Fruit fly (Drosophila melanogaster) whole organism, embryonic: ENCODE results near the gene CG2124.
A peak's percentile ranks its signal among the peaks of the same experiment; 100 is the strongest.

Source experiments
- Atf-2 ChIP-seq: fragments of 200-800 bp; sonication (Bioruptor generic); optimal IDR thresholded peaks from 2 replicates; lab custom pipeline; 2016; ENCODE audit warnings: missing biosample characterization, missing genetic modification characterization
- B-H2 ChIP-seq: fragments of 200-800 bp; sonication (Bioruptor generic); optimal IDR thresholded peaks from 2 replicates; lab custom pipeline; 2018; ENCODE audit warnings: missing biosample characterization, mild to moderate bottlenecking, missing genetic modification characterization
- CG10462 ChIP-seq: fragments of 200-800 bp; sonication (Bioruptor generic); optimal IDR thresholded peaks from 2 replicates; lab custom pipeline; 2016; ENCODE audit warnings: missing biosample characterization, missing genetic modification characterization
- CG12155 ChIP-seq: fragments of 200-800 bp; sonication (Bioruptor generic); optimal IDR thresholded peaks from 3 replicates; lab custom pipeline; 2016; ENCODE audit warnings: missing biosample characterization, missing genetic modification characterization
- CG14710 ChIP-seq: fragments of 200-800 bp; sonication (Bioruptor generic); optimal IDR thresholded peaks from 3 replicates; lab custom pipeline; 2019; ENCODE audit warnings: missing biosample characterization, mild to moderate bottlenecking, missing genetic modification characterization, moderate library complexity
- CG17568 ChIP-seq: fragments of 200-800 bp; sonication (Bioruptor generic); optimal IDR thresholded peaks from 2 replicates; lab custom pipeline; 2018; ENCODE audit warnings: missing biosample characterization, mild to moderate bottlenecking, missing genetic modification characterization, moderate library complexity
- CG18262 ChIP-seq: fragments of 200-800 bp; optimal IDR thresholded peaks from 3 replicates; lab custom pipeline; 2019; ENCODE audit warnings: missing biosample characterization, mild to moderate bottlenecking, missing genetic modification characterization, moderate library complexity
- CG1832 ChIP-seq: fragments of 200-800 bp; sonication (Bioruptor generic); optimal IDR thresholded peaks from 2 replicates; lab custom pipeline; 2017; ENCODE audit warnings: missing biosample characterization, mild to moderate bottlenecking, missing genetic modification characterization, inconsistent platforms
- CG18476 ChIP-seq: fragments of 200-800 bp; sonication (Bioruptor generic); optimal IDR thresholded peaks from 2 replicates; lab custom pipeline; 2016; ENCODE audit warnings: missing biosample characterization, mild to moderate bottlenecking, missing genetic modification characterization
- CG6272 ChIP-seq: fragments of 200-800 bp; sonication (Bioruptor generic); IDR thresholded peaks from 2 replicates; pipeline ENCODE4 v1.3.6; 2022; ENCODE audit warnings: missing biosample characterization, missing genetic modification characterization
- CG8388 ChIP-seq: fragments of 200-800 bp; sonication (Bioruptor generic); optimal IDR thresholded peaks from 2 replicates; lab custom pipeline; 2019; ENCODE audit warnings: missing biosample characterization, mild to moderate bottlenecking, missing genetic modification characterization, moderate library complexity
- CG8924 ChIP-seq: fragments of 200-800 bp; optimal IDR thresholded peaks from 3 replicates; lab custom pipeline; 2019; ENCODE audit warnings: missing biosample characterization, mild to moderate bottlenecking, missing genetic modification characterization, moderate library complexity
- CTCF ChIP-seq: fragments of 200-800 bp; sonication (Bioruptor generic); optimal IDR thresholded peaks from 2 replicates; lab custom pipeline; 2017; ENCODE audit warnings: missing biosample characterization, mild to moderate bottlenecking, missing genetic modification characterization, moderate library complexity
- Eip74EF ChIP-seq, 2 experiments: fragments of 200-800 bp in 1 of 2; fragments of >200 bp in 1 of 2; sonication (Bioruptor generic) in 1 of 2; optimal IDR thresholded peaks; 2 replicates each; lab custom pipeline; 2017 to 2019; ENCODE audit warnings: missing biosample characterization in 2 of 2, missing genetic modification characterization in 2 of 2, mild to moderate bottlenecking in 1 of 2, moderate library complexity in 1 of 2
- Gug ChIP-seq: fragments of 200-800 bp; sonication (Bioruptor generic); IDR thresholded peaks from 4 replicates; pipeline ENCODE4 v1.3.6; 2022; ENCODE audit warnings: missing biosample characterization, missing genetic modification characterization
- HLH4C ChIP-seq: fragments of 200-800 bp; sonication (Bioruptor generic); IDR thresholded peaks from 3 replicates; pipeline ENCODE4 v1.3.6; 2022; ENCODE audit warnings: missing biosample characterization, missing genetic modification characterization; ENCODE audit not compliant: partially characterized antibody
- HLH54F ChIP-seq: fragments of 200-800 bp; sonication (Bioruptor generic); optimal IDR thresholded peaks from 3 replicates; lab custom pipeline; 2016; ENCODE audit warnings: missing biosample characterization, missing genetic modification characterization
- Jarid2 ChIP-seq: fragments of 200-800 bp; sonication (Bioruptor generic); optimal IDR thresholded peaks from 3 replicates; lab custom pipeline; 2017; ENCODE audit warnings: mild to moderate bottlenecking, missing biosample characterization, missing genetic modification reagents, missing genetic modification characterization
- Kr ChIP-seq: fragments of 200-800 bp; sonication (Bioruptor generic); optimal IDR thresholded peaks from 2 replicates; lab custom pipeline; 2017; ENCODE audit warnings: missing biosample characterization, mild to moderate bottlenecking, missing genetic modification characterization
- Mad ChIP-seq: fragments of 200-800 bp; sonication (Bioruptor generic); optimal IDR thresholded peaks from 2 replicates; lab custom pipeline; 2016; ENCODE audit warnings: missing biosample characterization, missing genetic modification characterization
- Max ChIP-seq: fragments of 200-800 bp; sonication (Bioruptor generic); optimal IDR thresholded peaks from 2 replicates; lab custom pipeline; 2016; ENCODE audit warnings: missing biosample characterization, mild to moderate bottlenecking, missing genetic modification characterization
- NFAT ChIP-seq: fragments of 200-800 bp; sonication (Bioruptor generic); IDR thresholded peaks from 2 replicates; pipeline ENCODE4 v1.3.6; 2022; ENCODE audit warnings: missing biosample characterization, missing genetic modification characterization
- Oli ChIP-seq: fragments of 200-800 bp; sonication (Bioruptor generic); optimal IDR thresholded peaks from 2 replicates; lab custom pipeline; 2018; ENCODE audit warnings: missing biosample characterization, mild to moderate bottlenecking, missing genetic modification characterization, moderate library complexity
- Poxn ChIP-seq: fragments of 200-800 bp; sonication (Bioruptor generic); IDR thresholded peaks from 2 replicates; pipeline ENCODE4 v1.3.6; 2022; ENCODE audit warnings: missing biosample characterization, missing genetic modification characterization
- Ptx1 ChIP-seq: fragments of 200-800 bp; sonication (Bioruptor generic); IDR thresholded peaks from 2 replicates; pipeline ENCODE4 v1.3.6; 2022; ENCODE audit warnings: missing biosample characterization, missing genetic modification characterization
- Rx ChIP-seq: fragments of 200-800 bp; sonication (Bioruptor generic); IDR thresholded peaks from 2 replicates; pipeline ENCODE4 v1.3.6; 2022; ENCODE audit warnings: missing biosample characterization, missing genetic modification characterization
- Spps ChIP-seq: fragments of 200-800 bp; sonication (Bioruptor generic); optimal IDR thresholded peaks from 2 replicates; lab custom pipeline; 2018; ENCODE audit warnings: missing biosample characterization, mild to moderate bottlenecking, missing genetic modification characterization
- Ssrp ChIP-seq: fragments of 200-800 bp; sonication (Bioruptor generic); optimal IDR thresholded peaks from 2 replicates; lab custom pipeline; 2018; ENCODE audit warnings: missing biosample characterization, mild to moderate bottlenecking, missing genetic modification characterization, moderate library complexity
- Stat92E ChIP-seq, 3 experiments: fragments of >200 bp in 2 of 3; fragments of 200-800 bp in 1 of 3; sonication (Bioruptor generic) in 1 of 3; optimal IDR thresholded peaks; 2 replicates each; lab custom pipeline; 2017 to 2019; ENCODE audit warnings: missing biosample characterization in 3 of 3, missing genetic modification characterization in 3 of 3, mild to moderate bottlenecking in 1 of 3, moderate library complexity in 1 of 3
- Vsx1 ChIP-seq: fragments of 200-800 bp; sonication (Bioruptor generic); optimal IDR thresholded peaks from 2 replicates; lab custom pipeline; 2017; ENCODE audit warnings: missing biosample characterization, mild to moderate bottlenecking, missing genetic modification characterization, missing genetic modification reagents
- ab ChIP-seq: fragments of 200-800 bp; sonication (Bioruptor generic); optimal IDR thresholded peaks from 2 replicates; lab custom pipeline; 2016; ENCODE audit warnings: missing biosample characterization, missing genetic modification characterization
- cad ChIP-seq: fragments of >200 bp; optimal IDR thresholded peaks from 2 replicates; lab custom pipeline; 2017; ENCODE audit warnings: missing biosample characterization, missing genetic modification characterization
- dan ChIP-seq: fragments of 200-800 bp; sonication (Bioruptor generic); IDR thresholded peaks from 2 replicates; pipeline ENCODE4 v1.3.6; 2022; ENCODE audit warnings: missing biosample characterization, missing genetic modification characterization
- dmrt99B ChIP-seq: fragments of 200-800 bp; sonication (Bioruptor generic); optimal IDR thresholded peaks from 2 replicates; lab custom pipeline; 2018; ENCODE audit warnings: missing biosample characterization, mild to moderate bottlenecking, missing genetic modification characterization, moderate library complexity
- gfzf ChIP-seq: fragments of 200-800 bp; sonication (Bioruptor generic); optimal IDR thresholded peaks from 2 replicates; lab custom pipeline; 2016; ENCODE audit warnings: missing biosample characterization, mild to moderate bottlenecking, missing genetic modification characterization, moderate library complexity
- gsb-n ChIP-seq: fragments of 200-800 bp; sonication (Bioruptor generic); optimal IDR thresholded peaks from 3 replicates; lab custom pipeline; 2018; ENCODE audit warnings: missing biosample characterization, mild to moderate bottlenecking, missing genetic modification characterization
- lola ChIP-seq, 3 experiments: fragments of >200 bp in 2 of 3; fragments of 200-800 bp in 1 of 3; sonication (Bioruptor generic) in 1 of 3; optimal IDR thresholded peaks; 2 replicates each; lab custom pipeline; 2017 to 2019; ENCODE audit warnings: missing biosample characterization in 3 of 3, missing genetic modification characterization in 3 of 3, mild to moderate bottlenecking in 1 of 3, moderate library complexity in 1 of 3
- lov ChIP-seq, 2 experiments: fragments of 200-800 bp in 1 of 2; fragments of >200 bp in 1 of 2; sonication (Bioruptor generic) in 1 of 2; IDR thresholded peaks in 1 of 2; optimal IDR thresholded peaks in 1 of 2; 2 replicates in 1 of 2; 3 replicates in 1 of 2; pipeline versions ENCODE4 v1.3.6 to Lab custom; 2017 to 2022; ENCODE audit warnings: missing biosample characterization in 1 of 2, missing genetic modification characterization in 1 of 2
- p53 ChIP-seq: fragments of 200-800 bp; sonication (Bioruptor generic); optimal IDR thresholded peaks from 2 replicates; lab custom pipeline; 2016; ENCODE audit warnings: missing biosample characterization, missing genetic modification characterization
- pita ChIP-seq: fragments of 200-800 bp; sonication (Bioruptor generic); optimal IDR thresholded peaks from 2 replicates; lab custom pipeline; 2017; ENCODE audit warnings: missing biosample characterization, mild to moderate bottlenecking, missing genetic modification characterization
- ranshi ChIP-seq: fragments of 200-800 bp; sonication (Bioruptor generic); IDR thresholded peaks from 2 replicates; pipeline ENCODE4 v1.3.6; 2022; ENCODE audit warnings: missing biosample characterization, missing genetic modification characterization
- rib ChIP-seq: fragments of 200-800 bp; sonication (Bioruptor generic); IDR thresholded peaks from 2 replicates; pipeline ENCODE4 v1.3.6; 2022; ENCODE audit warnings: missing biosample characterization, missing genetic modification characterization
- run ChIP-seq: fragments of 200-800 bp; sonication (Bioruptor generic); optimal IDR thresholded peaks from 3 replicates; lab custom pipeline; 2018; ENCODE audit warnings: missing biosample characterization, mild to moderate bottlenecking, missing genetic modification characterization
- sisA ChIP-seq: fragments of 200-800 bp; sonication (Bioruptor generic); IDR thresholded peaks from 2 replicates; pipeline ENCODE4 v1.3.6; 2022; ENCODE audit warnings: missing biosample characterization, missing genetic modification characterization
- tup ChIP-seq: fragments of 200-800 bp; sonication (Bioruptor generic); optimal IDR thresholded peaks from 2 replicates; lab custom pipeline; 2016; ENCODE audit warnings: missing biosample characterization, mild to moderate bottlenecking, missing genetic modification characterization, moderate library complexity
- tx ChIP-seq: fragments of 200-800 bp; sonication (Bioruptor generic); optimal IDR thresholded peaks from 2 replicates; lab custom pipeline; 2016; ENCODE audit warnings: missing biosample characterization, missing genetic modification characterization
- usp ChIP-seq: fragments of >200 bp; optimal IDR thresholded peaks from 2 replicates; lab custom pipeline; 2017; ENCODE audit warnings: missing biosample characterization, missing genetic modification characterization
- wdn ChIP-seq: fragments of 200-800 bp; sonication (Bioruptor generic); IDR thresholded peaks from 2 replicates; pipeline ENCODE4 v1.3.6; 2022; ENCODE audit warnings: missing biosample characterization, missing genetic modification characterization

Gene CG2124

dm6 chrX:10547070-10547856 is 48.7 kb upstream of the CG2124 start (continued):
- peak; percentile 56 for TF ChIP-seq CG17568 (GFP tag; lab: Kevin White, UChicago)
- no peak for TF ChIP-seq Stat92E (GFP tag; optimal IDR thresholded peaks at IDR 0.05; lab: Kevin White, UChicago)
- peak in 1 of 2 experiments; percentile 93 for TF ChIP-seq Eip74EF (GFP tag; optimal IDR thresholded peaks at IDR 0.05; lab: Kevin White, UChicago)
- no peak for TF ChIP-seq lov (optimal IDR thresholded peaks at IDR 0.05; lab: Kevin White, UChicago)
- TF ChIP-seq lov (GFP tag; IDR thresholded peaks at IDR 0.05; lab: Robert Waterston, UW) = peak; percentile 91
- TF ChIP-seq Ptx1 (GFP tag; lab: Robert Waterston, UW) = peak; percentile 93
- peak; percentile 64 for TF ChIP-seq NFAT (GFP tag; lab: Robert Waterston, UW)
- peak; percentile 94 for TF ChIP-seq sisA (GFP tag; lab: Robert Waterston, UW)
- TF ChIP-seq CG1832 (GFP tag; lab: Kevin White, UChicago) = no peak
- TF ChIP-seq Rx (GFP tag; lab: Robert Waterston, UW) = peak; percentile 88
- TF ChIP-seq gfzf (GFP tag; lab: Kevin White, UChicago) = peak; percentile 2
- no peak for TF ChIP-seq rib (GFP tag; lab: Robert Waterston, UW)
- peak; percentile 93 for TF ChIP-seq Oli (tag; lab: Kevin White, UChicago)
- TF ChIP-seq CG10462 (GFP tag; lab: Kevin White, UChicago) = peak; percentile 85
- peak; percentile 91 for TF ChIP-seq CG8924 (tag; lab: Kevin White, UChicago)
- peak; percentile 86 for TF ChIP-seq run (tag; lab: Kevin White, UChicago)
- TF ChIP-seq CG18476 (GFP tag; lab: Kevin White, UChicago) = peak; percentile 84
- TF ChIP-seq Gug (GFP tag; lab: Robert Waterston, UW) = peak; percentile 86; the same call in 3 of the 4 replicates
- peak; percentile 44; the same call in 1 of the 2 replicates for TF ChIP-seq wdn (GFP tag; lab: Robert Waterston, UW)
- TF ChIP-seq usp (GFP tag; lab: Kevin White, UChicago) = no peak
- TF ChIP-seq Spps (tag; lab: Kevin White, UChicago) = peak; percentile 82
- peak; percentile 88 for TF ChIP-seq gsb-n
- TF ChIP-seq Kr (GFP tag; lab: Kevin White, UChicago) = no peak
- peak; percentile 75 for TF ChIP-seq CG12155 (GFP tag; lab: Kevin White, UChicago)
- peak; percentile 93 for TF ChIP-seq Ssrp (tag; lab: Kevin White, UChicago)
- no peak for TF ChIP-seq HLH4C (GFP tag; lab: Robert Waterston, UW)
- peak; percentile 87 for TF ChIP-seq CG14710 (tag; lab: Kevin White, UChicago)
- peak; percentile 63 for TF ChIP-seq Vsx1 (GFP tag; lab: Kevin White, UChicago)
- TF ChIP-seq pita (GFP tag; lab: Kevin White, UChicago) = no peak
- peak; percentile 95 for TF ChIP-seq CG18262 (tag; lab: Kevin White, UChicago)
- TF ChIP-seq Max (GFP tag; lab: Kevin White, UChicago) = peak; percentile 79
- TF ChIP-seq HLH54F = peak; percentile 77
- peak; percentile 82 for TF ChIP-seq CG6272 (GFP tag; lab: Robert Waterston, UW)
- TF ChIP-seq CG8388 (GFP tag; lab: Kevin White, UChicago) = peak; percentile 91
- peak; percentile 62 for TF ChIP-seq tup (GFP tag; lab: Kevin White, UChicago)
- peak; percentile 53 for TF ChIP-seq CTCF (GFP tag; lab: Kevin White, UChicago)
- TF ChIP-seq dan (GFP tag; lab: Robert Waterston, UW) = peak; percentile 34; the same call in 1 of the 2 replicates
- TF ChIP-seq B-H2 = no peak
- peak; percentile 81 for TF ChIP-seq p53 (GFP tag; lab: Kevin White, UChicago)
- TF ChIP-seq ab (GFP tag; lab: Kevin White, UChicago) = peak; percentile 56
- TF ChIP-seq ranshi (GFP tag; lab: Robert Waterston, UW) = peak; percentile 81
- peak; percentile 81 for TF ChIP-seq tx
- TF ChIP-seq lola (GFP tag; optimal IDR thresholded peaks at IDR 0.05; lab: Kevin White, UChicago) = peak in 1 of 3 experiments; percentile 89
- TF ChIP-seq Atf-2 (GFP tag; lab: Kevin White, UChicago) = peak; percentile 86
- peak; percentile 78 for TF ChIP-seq Mad (GFP tag; lab: Kevin White, UChicago)
- peak; percentile 45; the same call in 1 of the 2 replicates for TF ChIP-seq Poxn (GFP tag; lab: Robert Waterston, UW)
- no peak for TF ChIP-seq cad (GFP tag; lab: Kevin White, UChicago)
- no peak for TF ChIP-seq Jarid2 (GFP tag; lab: Kevin White, UChicago)
- peak; percentile 96 for TF ChIP-seq dmrt99B (tag; lab: Kevin White, UChicago)
